Fruit fly (Drosophila melanogaster): ENCODE data around the gene CG8138.

- TF ChIP-seq CTCF (optimal IDR thresholded peaks at IDR 0.05) (no peak), CG8478 (optimal IDR thresholded peaks at IDR 0.05) (no peak)
Observed at dm6 chr3R:13186396-13186795, 5.3 kb downstream of the CG8138 start, which contains the start of gene CG8508.

All from S2 (cell line).